Fruit fly (Drosophila melanogaster) whole organism, embryonic: ENCODE results near the gene CG7094.

ENCODE experiments used
- Ada2b ChIP-seq: fragments of 200-800 bp; sonication (Bioruptor generic); IDR thresholded peaks from 2 replicates; pipeline ENCODE4 v1.3.6; 2022; ENCODE audit warnings: missing biosample characterization, missing genetic modification characterization
- CG10366 ChIP-seq: fragments of 200-800 bp; sonication (Bioruptor generic); IDR thresholded peaks from 2 replicates; pipeline ENCODE4 v1.3.6; 2022; ENCODE audit warnings: missing biosample characterization, missing genetic modification characterization
- CG11456 ChIP-seq: fragments of 200-800 bp; sonication (Bioruptor generic); IDR thresholded peaks from 3 replicates; pipeline ENCODE4 v1.3.6; 2022; ENCODE audit warnings: missing biosample characterization, missing genetic modification characterization
- CG11504 ChIP-seq: fragments of 200-800 bp; sonication (Bioruptor generic); optimal IDR thresholded peaks from 3 replicates; lab custom pipeline; 2019; ENCODE audit warnings: missing biosample characterization, mild to moderate bottlenecking, missing genetic modification characterization, moderate library complexity
- CG12071 ChIP-seq: fragments of 200-800 bp; sonication (Bioruptor generic); optimal IDR thresholded peaks from 3 replicates; lab custom pipeline; 2018; ENCODE audit warnings: missing biosample characterization, mild to moderate bottlenecking, missing genetic modification characterization
- CG12236 ChIP-seq: fragments of 200-800 bp; sonication (Bioruptor generic); optimal IDR thresholded peaks from 2 replicates; lab custom pipeline; 2016; ENCODE audit warnings: missing biosample characterization, missing genetic modification characterization
- CG13287 ChIP-seq: fragments of 200-800 bp; sonication (Bioruptor generic); IDR thresholded peaks from 2 replicates; pipeline ENCODE4 v1.3.6; 2022; ENCODE audit warnings: missing biosample characterization, missing genetic modification characterization; ENCODE audit not compliant: partially characterized antibody
- CG13775 ChIP-seq: fragments of 200-800 bp; sonication (Bioruptor generic); optimal IDR thresholded peaks from 3 replicates; lab custom pipeline; 2017; ENCODE audit warnings: missing biosample characterization, mild to moderate bottlenecking, missing genetic modification characterization
- CG14667 ChIP-seq: fragments of 200-800 bp; sonication (Bioruptor generic); IDR thresholded peaks from 2 replicates; pipeline ENCODE4 v1.3.6; 2022; ENCODE audit warnings: missing biosample characterization, missing genetic modification characterization
- CG15479 ChIP-seq: fragments of 200-800 bp; sonication (Bioruptor generic); optimal IDR thresholded peaks from 3 replicates; lab custom pipeline; 2019; ENCODE audit warnings: missing biosample characterization, mild to moderate bottlenecking, missing genetic modification characterization, moderate library complexity
- CG18599 ChIP-seq: fragments of 200-800 bp; sonication (Bioruptor generic); optimal IDR thresholded peaks from 3 replicates; lab custom pipeline; 2017; ENCODE audit warnings: missing biosample characterization, missing genetic modification characterization, mild to moderate bottlenecking, moderate library complexity, missing genetic modification reagents
- CG18764 ChIP-seq: fragments of 200-800 bp; sonication (Bioruptor generic); optimal IDR thresholded peaks from 3 replicates; lab custom pipeline; 2016; ENCODE audit warnings: missing biosample characterization, missing genetic modification characterization
- CG30403 ChIP-seq: fragments of 200-800 bp; sonication (Bioruptor generic); optimal IDR thresholded peaks from 3 replicates; lab custom pipeline; 2016; ENCODE audit warnings: missing biosample characterization, missing genetic modification characterization
- CG31224 ChIP-seq: fragments of 200-800 bp; sonication (Bioruptor generic); IDR thresholded peaks from 2 replicates; pipeline ENCODE4 v1.3.6; 2022; ENCODE audit warnings: missing biosample characterization, missing genetic modification characterization
- CG32767 ChIP-seq: fragments of 200-800 bp; sonication (Bioruptor generic); IDR thresholded peaks from 2 replicates; pipeline ENCODE4 v1.3.6; 2022; ENCODE audit warnings: missing biosample characterization, missing genetic modification characterization
- CG32772 ChIP-seq: fragments of 200-800 bp; sonication (Bioruptor generic); IDR thresholded peaks from 2 replicates; pipeline ENCODE4 v1.3.6; 2022; ENCODE audit warnings: missing biosample characterization, missing genetic modification characterization
- CG33557 ChIP-seq: fragments of 200-800 bp; sonication (Bioruptor generic); optimal IDR thresholded peaks from 2 replicates; lab custom pipeline; 2019; ENCODE audit warnings: missing biosample characterization, mild to moderate bottlenecking, missing genetic modification characterization, moderate library complexity
- CG3838 ChIP-seq: fragments of 200-800 bp; sonication (Bioruptor generic); optimal IDR thresholded peaks from 3 replicates; lab custom pipeline; 2016; ENCODE audit warnings: missing biosample characterization, missing genetic modification characterization
- CG4360 ChIP-seq: fragments of 200-800 bp; sonication (Bioruptor generic); IDR thresholded peaks from 2 replicates; pipeline ENCODE4 v1.3.6; 2022; ENCODE audit warnings: missing biosample characterization, missing genetic modification characterization
- CG4404 ChIP-seq: fragments of 200-800 bp; sonication (Bioruptor generic); IDR thresholded peaks from 2 replicates; pipeline ENCODE4 v1.3.6; 2022; ENCODE audit warnings: missing biosample characterization, missing genetic modification characterization
- CG6654 ChIP-seq: fragments of 200-800 bp; sonication (Bioruptor generic); optimal IDR thresholded peaks from 2 replicates; lab custom pipeline; 2017; ENCODE audit warnings: missing biosample characterization, mild to moderate bottlenecking, missing genetic modification characterization
- CG6791 ChIP-seq: fragments of 200-800 bp; sonication (Bioruptor generic); IDR thresholded peaks from 3 replicates; pipeline ENCODE4 v1.3.6; 2022; ENCODE audit warnings: missing biosample characterization, missing genetic modification characterization; ENCODE audit not compliant: partially characterized antibody
- CG8290 ChIP-seq, 3 experiments: fragments of 200-800 bp; sonication (Bioruptor generic); optimal IDR thresholded peaks; 2 replicates each; lab custom pipeline; 2016 to 2019; ENCODE audit warnings: missing biosample characterization in 3 of 3, missing genetic modification characterization in 3 of 3, mild to moderate bottlenecking in 2 of 3, moderate library complexity in 1 of 3
- CG9817 ChIP-seq: fragments of 200-800 bp; sonication (Bioruptor generic); optimal IDR thresholded peaks from 2 replicates; lab custom pipeline; 2018; ENCODE audit warnings: missing biosample characterization, mild to moderate bottlenecking, missing genetic modification characterization, moderate library complexity
- Dad ChIP-seq: fragments of 200-800 bp; sonication (Bioruptor generic); optimal IDR thresholded peaks from 3 replicates; lab custom pipeline; 2016; ENCODE audit warnings: missing biosample characterization, missing genetic modification characterization
- Gsc ChIP-seq: fragments of 200-800 bp; sonication (Bioruptor generic); IDR thresholded peaks from 2 replicates; pipeline ENCODE4 v1.3.6; 2022; ENCODE audit warnings: missing biosample characterization, missing genetic modification characterization
- Hey ChIP-seq: fragments of 200-800 bp; sonication (Bioruptor generic); optimal IDR thresholded peaks from 3 replicates; lab custom pipeline; 2018; ENCODE audit warnings: missing biosample characterization, mild to moderate bottlenecking, missing genetic modification characterization
- Hmx ChIP-seq: fragments of 200-800 bp; sonication (Bioruptor generic); optimal IDR thresholded peaks from 2 replicates; lab custom pipeline; 2016; ENCODE audit warnings: missing biosample characterization, missing genetic modification characterization
- Kr ChIP-seq: fragments of 200-800 bp; sonication (Bioruptor generic); optimal IDR thresholded peaks from 2 replicates; lab custom pipeline; 2017; ENCODE audit warnings: missing biosample characterization, mild to moderate bottlenecking, missing genetic modification characterization
- MESR4 ChIP-seq: fragments of 200-800 bp; sonication (Bioruptor generic); optimal IDR thresholded peaks from 2 replicates; lab custom pipeline; 2018; ENCODE audit warnings: missing biosample characterization, mild to moderate bottlenecking, missing genetic modification characterization, moderate library complexity
- Mad ChIP-seq: fragments of 200-800 bp; sonication (Bioruptor generic); optimal IDR thresholded peaks from 2 replicates; lab custom pipeline; 2016; ENCODE audit warnings: missing biosample characterization, missing genetic modification characterization
- NC2β ChIP-seq: fragments of 200-800 bp; sonication (Bioruptor generic); optimal IDR thresholded peaks from 2 replicates; lab custom pipeline; 2016; ENCODE audit warnings: missing biosample characterization, missing genetic modification characterization
- Trl ChIP-seq, 3 experiments: fragments of >200 bp in 2 of 3; fragments of 200-800 bp in 1 of 3; sonication (Bioruptor generic) in 1 of 3; optimal IDR thresholded peaks; 2 replicates in 1 of 3; 3 replicates in 2 of 3; lab custom pipeline; 2016 to 2017; ENCODE audit warnings: missing biosample characterization in 1 of 3, missing genetic modification characterization in 1 of 3
- Xbp1 ChIP-seq: fragments of 200-800 bp; sonication (Bioruptor generic); optimal IDR thresholded peaks from 3 replicates; lab custom pipeline; 2016; ENCODE audit warnings: missing biosample characterization, mild to moderate bottlenecking, missing genetic modification characterization
- Xrp1 ChIP-seq: fragments of 200-800 bp; sonication (Bioruptor generic); IDR thresholded peaks from 2 replicates; pipeline ENCODE4 v1.3.6; 2022; ENCODE audit warnings: missing biosample characterization, missing genetic modification characterization
- bowl ChIP-seq: fragments of 200-800 bp; sonication (Bioruptor generic); IDR thresholded peaks from 2 replicates; pipeline ENCODE4 v1.3.6; 2022; ENCODE audit warnings: missing biosample characterization, missing genetic modification characterization
- btn ChIP-seq: fragments of 200-800 bp; sonication (Bioruptor generic); optimal IDR thresholded peaks from 2 replicates; lab custom pipeline; 2016; ENCODE audit warnings: missing biosample characterization, missing genetic modification characterization
- corto ChIP-seq: fragments of 200-800 bp; sonication (Bioruptor generic); optimal IDR thresholded peaks from 2 replicates; lab custom pipeline; 2016; ENCODE audit warnings: missing biosample characterization, mild to moderate bottlenecking, missing genetic modification characterization, moderate library complexity
- cwo ChIP-seq: fragments of 200-800 bp; sonication (Bioruptor generic); optimal IDR thresholded peaks from 3 replicates; lab custom pipeline; 2017; ENCODE audit warnings: missing biosample characterization, missing genetic modification characterization, mild to moderate bottlenecking, moderate library complexity, missing genetic modification reagents
- gsb ChIP-seq: fragments of 200-800 bp; sonication (Bioruptor generic); IDR thresholded peaks from 2 replicates; pipeline ENCODE4 v1.3.6; 2022; ENCODE audit warnings: missing biosample characterization, missing genetic modification characterization
- gsb-n ChIP-seq: fragments of 200-800 bp; sonication (Bioruptor generic); optimal IDR thresholded peaks from 3 replicates; lab custom pipeline; 2018; ENCODE audit warnings: missing biosample characterization, mild to moderate bottlenecking, missing genetic modification characterization
- hb ChIP-seq: fragments of 200-800 bp; sonication (Bioruptor generic); IDR thresholded peaks from 3 replicates; pipeline ENCODE4 v1.3.6; 2022; ENCODE audit warnings: missing biosample characterization, missing genetic modification characterization; ENCODE audit not compliant: partially characterized antibody
- inv ChIP-seq: fragments of 200-800 bp; sonication (Bioruptor generic); IDR thresholded peaks from 2 replicates; pipeline ENCODE4 v1.3.6; 2022; ENCODE audit warnings: missing biosample characterization, missing genetic modification characterization; ENCODE audit not compliant: partially characterized antibody
- jumu ChIP-seq: fragments of 200-800 bp; sonication (Bioruptor generic); optimal IDR thresholded peaks from 3 replicates; lab custom pipeline; 2016; ENCODE audit warnings: missing biosample characterization, missing genetic modification characterization
- nmo ChIP-seq: fragments of 200-800 bp; sonication (Bioruptor generic); optimal IDR thresholded peaks from 2 replicates; lab custom pipeline; 2018; ENCODE audit warnings: missing biosample characterization, mild to moderate bottlenecking, missing genetic modification characterization, moderate library complexity
- org-1 ChIP-seq: fragments of 200-800 bp; sonication (Bioruptor generic); optimal IDR thresholded peaks from 2 replicates; lab custom pipeline; 2017; ENCODE audit warnings: missing biosample characterization, missing genetic modification characterization
- tgo ChIP-seq: fragments of 200-800 bp; sonication (Bioruptor generic); IDR thresholded peaks from 3 replicates; pipeline ENCODE4 v1.3.6; 2022; ENCODE audit warnings: missing biosample characterization, missing genetic modification characterization
- zen2 ChIP-seq: fragments of 200-800 bp; sonication (Bioruptor generic); IDR thresholded peaks from 3 replicates; pipeline ENCODE4 v1.3.6; 2022; ENCODE audit warnings: missing biosample characterization, missing genetic modification characterization; ENCODE audit not compliant: partially characterized antibody

CG7094 gene

dm6 chr2L:17514090-17514715 lies 41.4 kb downstream of the CG7094 start (continued):
- TF ChIP-seq tgo (peak; percentile 86), CG32772 (peak; percentile 87), CG4360 (GFP tag; lab: Robert Waterston, UW) (peak; percentile 53; the same call in 1 of the 2 replicates), MESR4 (peak; percentile 4), cwo (GFP tag; lab: Kevin White, UChicago) (peak; percentile 83), zen2 (GFP tag; lab: Robert Waterston, UW) (no peak), hb (no peak), btn (GFP tag; lab: Kevin White, UChicago) (peak; percentile 47), CG11504 (tag; lab: Kevin White, UChicago) (peak; percentile 92), CG3838 (peak; percentile 66), gsb-n (tag; lab: Kevin White, UChicago) (peak; percentile 87), CG4404 (GFP tag; lab: Robert Waterston, UW) (peak; percentile 86), CG33557 (GFP tag; lab: Kevin White, UChicago) (peak; percentile 95), Trl (optimal IDR thresholded peaks at IDR 0.05; lab: Kevin White, UChicago) (no peak), Trl (GFP tag; optimal IDR thresholded peaks at IDR 0.05; lab: Kevin White, UChicago) (peak; percentile 74), CG11456 (GFP tag; lab: Robert Waterston, UW) (peak; percentile 60; the same call in 2 of the 3 replicates), CG13287 (GFP tag; lab: Robert Waterston, UW) (no peak), org-1 (GFP tag; lab: Kevin White, UChicago) (peak; percentile 85), Dad (GFP tag; lab: Kevin White, UChicago) (peak; percentile 55), Xbp1 (GFP tag; lab: Kevin White, UChicago) (peak; percentile 85), CG12236 (GFP tag; lab: Kevin White, UChicago) (peak; percentile 73), CG18599 (GFP tag; lab: Kevin White, UChicago) (peak; percentile 96), corto (GFP tag; lab: Kevin White, UChicago) (peak; percentile 4), Hey (tag; lab: Kevin White, UChicago) (peak; percentile 48), Kr (GFP tag; lab: Kevin White, UChicago) (peak; percentile 36), CG14667 (GFP tag; lab: Robert Waterston, UW) (peak; percentile 80), Mad (no peak), bowl (GFP tag; lab: Robert Waterston, UW) (peak; percentile 64; the same call in 1 of the 2 replicates), Hmx (no peak), CG13775 (GFP tag; lab: Kevin White, UChicago) (peak; percentile 82), nmo (peak; percentile 92), gsb (GFP tag; lab: Robert Waterston, UW) (peak; percentile 59; the same call in 1 of the 2 replicates), Ada2b (GFP tag; lab: Robert Waterston, UW) (peak; percentile 86), CG9817 (tag; lab: Kevin White, UChicago) (peak; percentile 85), CG6654 (GFP tag; lab: Kevin White, UChicago) (peak; percentile 63), CG8290 (GFP tag; optimal IDR thresholded peaks at IDR 0.05; lab: Kevin White, UChicago) (no peak), CG8290 (tag; optimal IDR thresholded peaks at IDR 0.05; lab: Kevin White, UChicago) (peak in 1 of 2 experiments; percentile 28), CG6791 (GFP tag; lab: Robert Waterston, UW) (no peak), CG18764 (GFP tag; lab: Kevin White, UChicago) (peak; percentile 81), jumu (peak; percentile 72), Gsc (GFP tag; lab: Robert Waterston, UW) (peak; percentile 69), inv (GFP tag; lab: Robert Waterston, UW) (no peak), CG30403 (GFP tag; lab: Kevin White, UChicago) (peak; percentile 83), CG32767 (GFP tag; lab: Robert Waterston, UW) (peak; percentile 85), NC2β (GFP tag; lab: Kevin White, UChicago) (peak; percentile 86), CG12071 (peak; percentile 73), CG31224 (GFP tag; lab: Robert Waterston, UW) (peak; percentile 57), Xrp1 (GFP tag; lab: Robert Waterston, UW) (peak; percentile 95), CG15479 (GFP tag; lab: Kevin White, UChicago) (no peak), CG10366 (GFP tag; lab: Robert Waterston, UW) (peak; percentile 64)
